Fruit fly (Drosophila melanogaster): ENCODE results near the gene CG4565.

Gene CG4565

dm6 chr3R:10881824-10882559, 29.5 kb downstream of the CG4565 start, which contains the start of gene Tpc1 (continued):
- TF ChIP-seq chinmo (GFP tag; IDR thresholded peaks at IDR 0.05; ENCODE audit: partially characterized antibody) (peak; percentile 96), CoRest (tag; optimal IDR thresholded peaks at IDR 0.05) (peak; percentile 62), CG12744 (GFP tag; optimal IDR thresholded peaks at IDR 0.05) (peak; percentile 3), CG2129 (GFP tag; IDR thresholded peaks at IDR 0.05; ENCODE audit: partially characterized antibody) (peak; percentile 90), YL-1 (GFP tag; optimal IDR thresholded peaks at IDR 0.05) (peak; percentile 23), MTF-1 (GFP tag; optimal IDR thresholded peaks at IDR 0.05; ENCODE audit: borderline replicate concordance) (no peak), CG30403 (GFP tag; optimal IDR thresholded peaks at IDR 0.05) (peak; percentile 57), da (GFP tag; optimal IDR thresholded peaks at IDR 0.05) (no peak), Eip74EF (GFP tag; optimal IDR thresholded peaks at IDR 0.05) (peak in 1 of 2 experiments; percentile 55), HLH54F (GFP tag; optimal IDR thresholded peaks at IDR 0.05) (peak; percentile 62), Sox102F (GFP tag; optimal IDR thresholded peaks at IDR 0.05) (peak; percentile 35), run (tag; optimal IDR thresholded peaks at IDR 0.05) (no peak), slbo (GFP tag; IDR thresholded peaks at IDR 0.05) (peak; percentile 46; the same call in 1 of the 2 replicates), unpg (GFP tag; optimal IDR thresholded peaks at IDR 0.05) (peak; percentile 19), pho (GFP tag; optimal IDR thresholded peaks at IDR 0.05) (peak; percentile 55), slou (GFP tag; optimal IDR thresholded peaks at IDR 0.05) (no peak), CG1024 (GFP tag; IDR thresholded peaks at IDR 0.05) (0 out of 2 replicates have a peak, but pooled peaks have one; percentile 18), Pdp1 (GFP tag; optimal IDR thresholded peaks at IDR 0.05) (peak in 1 of 2 experiments; percentile 93), ttk (GFP tag; IDR thresholded peaks at IDR 0.05) (no peak), Elba2 (GFP tag; optimal IDR thresholded peaks at IDR 0.05) (no peak), zfh1 (GFP tag; IDR thresholded peaks at IDR 0.05) (0 out of 3 replicates have a peak, but pooled peaks have one; percentile 7), knrl (GFP tag; IDR thresholded peaks at IDR 0.05; ENCODE audit: partially characterized antibody) (peak; percentile 90), sd (tag; optimal IDR thresholded peaks at IDR 0.05) (peak; percentile 29), disco-r (GFP tag; optimal IDR thresholded peaks at IDR 0.05) (peak; percentile 61), CG11093 (GFP tag; IDR thresholded peaks at IDR 0.05) (no peak), Hsf (GFP tag; optimal IDR thresholded peaks at IDR 0.05) (peak; percentile 57), CG8281 (tag; optimal IDR thresholded peaks at IDR 0.05) (no peak), BEAF-32 (GFP tag; optimal IDR thresholded peaks at IDR 0.05) (peak; percentile 95), pzg (GFP tag; optimal IDR thresholded peaks at IDR 0.05) (peak; percentile 69), CG2120 (GFP tag; optimal IDR thresholded peaks at IDR 0.05) (peak; percentile 73), Gug (GFP tag; IDR thresholded peaks at IDR 0.05) (no peak; the same call in 3 of the 4 replicates), zfh2 (GFP tag; optimal IDR thresholded peaks at IDR 0.05) (peak; percentile 41), ftz-f1 (GFP tag; optimal IDR thresholded peaks at IDR 0.05) (peak; percentile 5), bbx (GFP tag; IDR thresholded peaks at IDR 0.05; ENCODE audit: partially characterized antibody) (peak; percentile 55), Dll (GFP tag; IDR thresholded peaks at IDR 0.05; ENCODE audit: partially characterized antibody) (peak; percentile 98), gro (GFP tag; optimal IDR thresholded peaks at IDR 0.05) (peak; percentile 63), emc (GFP tag; optimal IDR thresholded peaks at IDR 0.05) (no peak), CG14860 (GFP tag; IDR thresholded peaks at IDR 0.05; ENCODE audit: partially characterized antibody) (peak; percentile 68; the same call in 2 of the 3 replicates), CG2678 (tag; optimal IDR thresholded peaks at IDR 0.05) (peak; percentile 33), CG7786 (GFP tag; optimal IDR thresholded peaks at IDR 0.05) (peak; percentile 42), ind (GFP tag; optimal IDR thresholded peaks at IDR 0.05) (peak; percentile 14), Side (GFP tag; optimal IDR thresholded peaks at IDR 0.05) (peak; percentile 18), CG10543 (GFP tag; optimal IDR thresholded peaks at IDR 0.05) (peak; percentile 9), Nf-YB (GFP tag; optimal IDR thresholded peaks at IDR 0.05) (no peak), gcm2 (GFP tag; optimal IDR thresholded peaks at IDR 0.05) (no peak), Blimp-1 (GFP tag; optimal IDR thresholded peaks at IDR 0.05) (peak; percentile 83), Chrac-16 (GFP tag; optimal IDR thresholded peaks at IDR 0.05) (peak; percentile 24)

Measured in whole organism, embryonic.